Fruit fly (Drosophila melanogaster): ENCODE measurements around the gene CG1394.
A peak's percentile ranks its signal among the peaks of the same experiment; 100 is the strongest.

The CG1394 gene

dm6 chrX:11135840-11136586 is 34.5 kb downstream of the CG1394 start (continued):
- TF ChIP-seq Scr (GFP tag; IDR thresholded peaks at IDR 0.05; ENCODE audit: partially characterized antibody) (no peak), HLHmδ (GFP tag; optimal IDR thresholded peaks at IDR 0.05) (no peak), CG10565 (GFP tag; optimal IDR thresholded peaks at IDR 0.05) (no peak), Dek (tag; optimal IDR thresholded peaks at IDR 0.05) (no peak), CG8388 (GFP tag; optimal IDR thresholded peaks at IDR 0.05) (no peak), CG18262 (tag; optimal IDR thresholded peaks at IDR 0.05) (no peak), sqz (GFP tag; optimal IDR thresholded peaks at IDR 0.05) (peak; percentile 92), sens (GFP tag) (peak; percentile 66), NfI (GFP tag; optimal IDR thresholded peaks at IDR 0.05) (no peak), YL-1 (GFP tag; optimal IDR thresholded peaks at IDR 0.05) (peak; percentile 22), Jarid2 (GFP tag; optimal IDR thresholded peaks at IDR 0.05) (no peak), Dfd (GFP tag; optimal IDR thresholded peaks at IDR 0.05) (peak in 1 of 2 experiments; percentile 54), dmrt11E (tag; optimal IDR thresholded peaks at IDR 0.05) (no peak), eve (GFP tag; optimal IDR thresholded peaks at IDR 0.05) (no peak), ewg (GFP tag; optimal IDR thresholded peaks at IDR 0.05) (no peak), CG1602 (GFP tag; optimal IDR thresholded peaks at IDR 0.05) (no peak), ci (GFP tag; IDR thresholded peaks at IDR 0.05) (no peak), CG32772 (GFP tag; IDR thresholded peaks at IDR 0.05) (peak; percentile 81), eyg (GFP tag; optimal IDR thresholded peaks at IDR 0.05) (no peak), zfh1 (GFP tag; IDR thresholded peaks at IDR 0.05) (no peak), zfh2 (GFP tag; optimal IDR thresholded peaks at IDR 0.05) (no peak), CG9437 (GFP tag; optimal IDR thresholded peaks at IDR 0.05) (no peak), odd (GFP tag; optimal IDR thresholded peaks at IDR 0.05) (no peak), mirr (GFP tag; optimal IDR thresholded peaks at IDR 0.05) (no peak), CG10267 (tag; optimal IDR thresholded peaks at IDR 0.05) (peak; percentile 41), CG12236 (GFP tag; optimal IDR thresholded peaks at IDR 0.05) (no peak), CG2199 (GFP tag; IDR thresholded peaks at IDR 0.05) (no peak), CG12659 (GFP tag; optimal IDR thresholded peaks at IDR 0.05) (no peak), ham (GFP tag; IDR thresholded peaks at IDR 0.05) (no peak), NK7.1 (GFP tag; optimal IDR thresholded peaks at IDR 0.05) (no peak), C15 (GFP tag; IDR thresholded peaks at IDR 0.05) (no peak), CG6813 (GFP tag; optimal IDR thresholded peaks at IDR 0.05) (no peak), seq (GFP tag; IDR thresholded peaks at IDR 0.05) (no peak), salm (tag; optimal IDR thresholded peaks at IDR 0.05) (no peak), dm (GFP tag; optimal IDR thresholded peaks at IDR 0.05) (no peak), ap (GFP tag; IDR thresholded peaks at IDR 0.05) (no peak), Stat92E (GFP tag; optimal IDR thresholded peaks at IDR 0.05) (no peak), Ets97D (GFP tag; optimal IDR thresholded peaks at IDR 0.05) (no peak), CG31441 (GFP tag; IDR thresholded peaks at IDR 0.05) (no peak), CG11695 (GFP tag; IDR thresholded peaks at IDR 0.05) (no peak), CG13123 (GFP tag; optimal IDR thresholded peaks at IDR 0.05) (no peak), Lpt (GFP tag; optimal IDR thresholded peaks at IDR 0.05) (no peak), pnt (GFP tag; optimal IDR thresholded peaks at IDR 0.05) (no peak), Med (GFP tag) (peak; percentile 68), Mes4 (GFP tag; optimal IDR thresholded peaks at IDR 0.05) (no peak), nmo (GFP tag; optimal IDR thresholded peaks at IDR 0.05) (peak; percentile 38), danr (GFP tag; IDR thresholded peaks at IDR 0.05) (no peak), fru (optimal IDR thresholded peaks at IDR 0.05) (no peak), nerfin-1 (tag; optimal IDR thresholded peaks at IDR 0.05) (peak; percentile 95), fd102C (GFP tag; optimal IDR thresholded peaks at IDR 0.05) (no peak), CG1792 (GFP tag; optimal IDR thresholded peaks at IDR 0.05) (no peak)
